Worm (Caenorhabditis elegans) whole organism, L4 larva: ENCODE results near the gene lin-40.

Experiments
- D1046.2 ChIP-seq: fragments of 200-800 bp; sonication (Bioruptor generic); IDR thresholded peaks from 2 replicates; pipeline ENCODE4 v1.3.6; 2022; ENCODE audit warnings: missing genetic modification characterization, missing compliant biosample characterization
- F10B5.3 ChIP-seq: sonication (generic microtip); optimal IDR thresholded peaks from 2 replicates; lab custom pipeline; 2016; ENCODE audit warnings: mild to moderate bottlenecking, missing genetic modification characterization, missing compliant biosample characterization
- F49E8.2 ChIP-seq: sonication (generic microtip); optimal IDR thresholded peaks from 2 replicates; lab custom pipeline; 2016; ENCODE audit warnings: missing compliant biosample characterization, mild to moderate bottlenecking, missing genetic modification characterization, borderline replicate concordance
- R02D3.7 ChIP-seq: fragments of 150-350 bp; sonication (generic microtip); optimal IDR thresholded peaks from 3 replicates; lab custom pipeline; 2014; ENCODE audit warnings: missing biosample characterization, missing genetic modification characterization
- T26A8.4 ChIP-seq: fragments of 200-800 bp; sonication (Bioruptor generic); IDR thresholded peaks from 2 replicates; pipeline ENCODE4 v1.3.6; 2022; ENCODE audit warnings: missing genetic modification characterization, missing compliant biosample characterization
- Y5F2A.4 ChIP-seq: fragments of 200-800 bp; sonication (Bioruptor generic); optimal IDR thresholded peaks from 2 replicates; lab custom pipeline; 2018; ENCODE audit warnings: mild to moderate bottlenecking, missing genetic modification characterization, missing compliant biosample characterization
- Y75B8A.6 ChIP-seq: fragments of 200-800 bp; sonication (Bioruptor generic); IDR thresholded peaks from 2 replicates; pipeline ENCODE4 v1.3.6; 2022; ENCODE audit warnings: missing genetic modification reagents, missing genetic modification characterization, missing compliant biosample characterization
- aha-1 ChIP-seq: fragments of 150-350 bp; peaks from one replicate; lab custom pipeline; 2014; ENCODE audit warnings: missing biosample characterization, missing genetic modification characterization
- aly-2 ChIP-seq: sonication (generic microtip); optimal IDR thresholded peaks from 2 replicates; lab custom pipeline; 2018; ENCODE audit warnings: missing biosample characterization, missing genetic modification characterization
- arid-1 ChIP-seq: fragments of 200-800 bp; sonication (Bioruptor generic); conservative IDR thresholded peaks from 2 replicates; pipeline ENCODE4 v1.3.6; 2022; ENCODE audit warnings: missing genetic modification reagents, missing genetic modification characterization, missing compliant biosample characterization
- ceh-20 ChIP-seq: fragments of 200-800 bp; sonication (Bioruptor generic); IDR thresholded peaks from 2 replicates; pipeline ENCODE4 v1.3.6; 2022; ENCODE audit warnings: missing genetic modification reagents, missing genetic modification characterization, missing compliant biosample characterization
- ceh-28 ChIP-seq: fragments of 150-350 bp; optimal IDR thresholded peaks from 2 replicates; lab custom pipeline; 2014; ENCODE audit warnings: missing biosample characterization, missing genetic modification reagents, missing genetic modification characterization
- ceh-44 ChIP-seq: fragments of 200-800 bp; sonication (Bioruptor generic); IDR thresholded peaks from 2 replicates; pipeline ENCODE4 v1.3.6; 2022; ENCODE audit warnings: missing genetic modification reagents, missing genetic modification characterization, missing compliant biosample characterization
- ceh-82 ChIP-seq: sonication (generic microtip); optimal IDR thresholded peaks from 2 replicates; lab custom pipeline; 2017; ENCODE audit warnings: missing biosample characterization, missing genetic modification characterization
- ces-1 ChIP-seq: fragments of 150-350 bp; sonication (generic microtip); optimal IDR thresholded peaks from 4 replicates; lab custom pipeline; 2014; ENCODE audit warnings: missing biosample characterization, missing genetic modification reagents, missing genetic modification characterization
- daf-12 ChIP-seq: fragments of 150-350 bp; optimal IDR thresholded peaks from 2 replicates; lab custom pipeline; 2014; ENCODE audit warnings: missing biosample characterization, missing genetic modification reagents, missing genetic modification characterization
- daf-16 ChIP-seq, 3 experiments: sonication (generic microtip); optimal IDR thresholded peaks; 2 replicates each; lab custom pipeline; 2016 to 2017; ENCODE audit warnings: missing genetic modification characterization in 3 of 3, missing genetic modification reagents in 3 of 3, mild to moderate bottlenecking in 2 of 3, missing compliant biosample characterization in 2 of 3, missing biosample characterization in 1 of 3, moderate library complexity in 1 of 3
- daf-8 ChIP-seq: fragments of 200-800 bp; sonication (Bioruptor generic); IDR thresholded peaks from 2 replicates; pipeline ENCODE4 v1.3.6; 2022; ENCODE audit warnings: missing genetic modification characterization, missing compliant biosample characterization
- dmd-9 ChIP-seq: fragments of 200-800 bp; sonication (Bioruptor generic); IDR thresholded peaks from 2 replicates; pipeline ENCODE4 v1.3.6; 2022; ENCODE audit warnings: missing genetic modification reagents, missing genetic modification characterization, missing compliant biosample characterization
- dpl-1 ChIP-seq: fragments of 150-350 bp; optimal IDR thresholded peaks from 2 replicates; lab custom pipeline; 2014; ENCODE audit warnings: missing biosample characterization, missing genetic modification reagents, missing genetic modification characterization
- duxl-1 ChIP-seq: sonication (generic microtip); optimal IDR thresholded peaks from 2 replicates; lab custom pipeline; 2016; ENCODE audit warnings: mild to moderate bottlenecking, missing genetic modification characterization, moderate library complexity, missing compliant biosample characterization; ENCODE audit not compliant: poor library complexity
- hif-1 ChIP-seq, 2 experiments: sonication (generic microtip); optimal IDR thresholded peaks; 2 replicates each; lab custom pipeline; 2016 to 2017; ENCODE audit warnings: missing compliant biosample characterization in 2 of 2, missing genetic modification characterization in 2 of 2, missing genetic modification reagents in 2 of 2, missing genotype in 2 of 2, mild to moderate bottlenecking in 1 of 2
- hlh-11 ChIP-seq: fragments of 200-800 bp; sonication (Bioruptor generic); optimal IDR thresholded peaks from 2 replicates; lab custom pipeline; 2018; ENCODE audit warnings: mild to moderate bottlenecking, missing genetic modification characterization, missing compliant biosample characterization
- hlh-30 ChIP-seq: sonication (generic microtip); optimal IDR thresholded peaks from 2 replicates; lab custom pipeline; 2017; ENCODE audit warnings: antibody characterized with exemption, mild to moderate bottlenecking, missing genetic modification characterization, missing compliant biosample characterization; ENCODE audit not compliant: insufficient read depth
- hmg-1.1 ChIP-seq: fragments of 200-800 bp; sonication (Bioruptor generic); IDR thresholded peaks from 2 replicates; pipeline ENCODE4 v1.3.6; 2022; ENCODE audit warnings: missing genetic modification reagents, missing genetic modification characterization, missing compliant biosample characterization
- lin-38 ChIP-seq: fragments of 200-800 bp; sonication (Bioruptor generic); IDR thresholded peaks from 2 replicates; pipeline ENCODE4 v1.3.6; 2022; ENCODE audit warnings: missing genetic modification reagents, missing genetic modification characterization, missing compliant biosample characterization
- lir-3 ChIP-seq: sonication (generic microtip); optimal IDR thresholded peaks from 2 replicates; lab custom pipeline; 2016; ENCODE audit warnings: mild to moderate bottlenecking, missing genetic modification characterization, missing compliant biosample characterization
- lsy-2 ChIP-seq, 2 experiments: fragments of 150-350 bp in 1 of 2; sonication (generic microtip) in 1 of 2; optimal IDR thresholded peaks; 2 replicates each; lab custom pipeline; 2014 to 2017; ENCODE audit warnings: missing biosample characterization in 2 of 2, missing genetic modification characterization in 2 of 2
- madf-5 ChIP-seq, 2 experiments: fragments of 200-800 bp; sonication (Bioruptor generic); IDR thresholded peaks; 2 replicates each; pipeline ENCODE4 v1.3.6; 2022; ENCODE audit warnings: missing compliant biosample characterization in 2 of 2, missing genetic modification characterization in 2 of 2
- madf-9 ChIP-seq: fragments of 200-800 bp; sonication (Bioruptor generic); conservative IDR thresholded peaks from 2 replicates; pipeline ENCODE4 v1.3.6; 2022; ENCODE audit warnings: missing genetic modification reagents, missing genetic modification characterization, missing compliant biosample characterization
- mep-1 ChIP-seq: fragments of 150-350 bp; sonication (generic microtip); optimal IDR thresholded peaks from 3 replicates; lab custom pipeline; 2014; ENCODE audit warnings: missing biosample characterization, missing genetic modification characterization
- mes-2 ChIP-seq: sonication (generic microtip); optimal IDR thresholded peaks from 2 replicates; lab custom pipeline; 2016; ENCODE audit warnings: missing genotype, mild to moderate bottlenecking, missing genetic modification characterization, missing compliant biosample characterization; ENCODE audit not compliant: poor library complexity, severe bottlenecking
- mxl-2 ChIP-seq: fragments of 200-800 bp; sonication (Bioruptor generic); conservative IDR thresholded peaks from 2 replicates; pipeline ENCODE4 v1.3.6; 2022; ENCODE audit warnings: missing genetic modification reagents, missing genetic modification characterization, missing compliant biosample characterization
- nhr-10 ChIP-seq: fragments of 150-350 bp; optimal IDR thresholded peaks from 2 replicates; lab custom pipeline; 2014; ENCODE audit warnings: missing biosample characterization, missing genetic modification characterization
- nhr-102 ChIP-seq: sonication (generic microtip); optimal IDR thresholded peaks from 2 replicates; lab custom pipeline; 2016; ENCODE audit warnings: mild to moderate bottlenecking, missing genetic modification characterization, moderate library complexity, missing compliant biosample characterization
- nhr-237 ChIP-seq: sonication (generic microtip); optimal IDR thresholded peaks from 2 replicates; lab custom pipeline; 2017; ENCODE audit warnings: missing biosample characterization, missing genetic modification characterization
- nhr-28 ChIP-seq: fragments of 150-350 bp; optimal IDR thresholded peaks from 2 replicates; lab custom pipeline; 2014; ENCODE audit warnings: missing biosample characterization, missing genetic modification characterization
- nhr-41 ChIP-seq: fragments of 200-800 bp; sonication (Bioruptor generic); IDR thresholded peaks from 2 replicates; pipeline ENCODE4 v1.3.6; 2022; ENCODE audit warnings: missing genetic modification reagents, missing genetic modification characterization, missing compliant biosample characterization
- nhr-42 ChIP-seq: fragments of 200-800 bp; sonication (Bioruptor generic); IDR thresholded peaks from 2 replicates; pipeline ENCODE4 v1.3.6; 2022; ENCODE audit warnings: missing genetic modification characterization, missing compliant biosample characterization
- nhr-48 ChIP-seq: sonication (generic microtip); optimal IDR thresholded peaks from 2 replicates; lab custom pipeline; 2016; ENCODE audit warnings: mild to moderate bottlenecking, missing genetic modification characterization, missing compliant biosample characterization
- php-3 ChIP-seq: fragments of 200-800 bp; sonication (Bioruptor generic); IDR thresholded peaks from 2 replicates; pipeline ENCODE4 v1.3.6; 2022; ENCODE audit warnings: missing genetic modification reagents, missing genetic modification characterization, missing compliant biosample characterization
- pqm-1 ChIP-seq: sonication (generic microtip); optimal IDR thresholded peaks from 2 replicates; lab custom pipeline; 2017; ENCODE audit warnings: missing biosample characterization, missing genetic modification characterization
- rbr-2 ChIP-seq: sonication (generic microtip); optimal IDR thresholded peaks from 2 replicates; lab custom pipeline; 2016; ENCODE audit warnings: missing genotype, missing genetic modification characterization, missing compliant biosample characterization
- set-16 ChIP-seq: fragments of 200-800 bp; sonication (Bioruptor generic); IDR thresholded peaks from 2 replicates; pipeline ENCODE4 v1.3.6; 2022; ENCODE audit warnings: missing genetic modification reagents, missing genetic modification characterization, missing compliant biosample characterization
- snpc-1.2 ChIP-seq: fragments of 200-800 bp; sonication (Bioruptor generic); IDR thresholded peaks from 2 replicates; pipeline ENCODE4 v1.3.6; 2022; ENCODE audit warnings: missing genetic modification reagents, missing genetic modification characterization, missing compliant biosample characterization
- spr-1 ChIP-seq: sonication (generic microtip); optimal IDR thresholded peaks from 2 replicates; lab custom pipeline; 2016; ENCODE audit warnings: mild to moderate bottlenecking, missing genetic modification characterization, missing compliant biosample characterization
- spr-3 ChIP-seq: fragments of 200-800 bp; sonication (Bioruptor generic); optimal IDR thresholded peaks from 2 replicates; lab custom pipeline; 2018; ENCODE audit warnings: mild to moderate bottlenecking, missing genetic modification characterization, missing compliant biosample characterization
- unc-39 ChIP-seq: sonication (generic microtip); optimal IDR thresholded peaks from 2 replicates; lab custom pipeline; 2017; ENCODE audit warnings: missing biosample characterization, missing genetic modification characterization
- vab-7 ChIP-seq: fragments of 200-800 bp; sonication (Bioruptor generic); IDR thresholded peaks from 2 replicates; pipeline ENCODE4 v1.3.6; 2022; ENCODE audit warnings: missing genetic modification reagents, missing genetic modification characterization, missing compliant biosample characterization
- zag-1 ChIP-seq: fragments of 150-350 bp; optimal IDR thresholded peaks from 2 replicates; lab custom pipeline; 2014; ENCODE audit warnings: missing biosample characterization, missing genetic modification characterization
- zip-11 ChIP-seq: fragments of 200-800 bp; sonication (Bioruptor generic); IDR thresholded peaks from 2 replicates; pipeline ENCODE4 v1.3.6; 2022; ENCODE audit warnings: missing genetic modification characterization, missing compliant biosample characterization
- ztf-11 ChIP-seq: fragments of 150-350 bp; optimal IDR thresholded peaks from 2 replicates; lab custom pipeline; 2014; ENCODE audit warnings: missing biosample characterization, missing genetic modification characterization

Gene lin-40

ce11 chrV:3756887-3757286, 52.1 kb downstream of the lin-40 start, which contains the start of gene gid-7 (continued):
- TF ChIP-seq hlh-30 (tag; lab: Kevin White, UChicago) (peak; percentile 70), mep-1 (tag; lab: Kevin White, UChicago) (peak; percentile 31), ceh-44 (GFP tag; lab: Robert Waterston, UW) (no peak), vab-7 (GFP tag; lab: Robert Waterston, UW) (no peak), aly-2 (tag; lab: Kevin White, UChicago) (no peak), nhr-41 (GFP tag; lab: Robert Waterston, UW) (no peak), arid-1 (GFP tag; lab: Robert Waterston, UW) (no peak; the same call in 1 of the 2 replicates), ceh-82 (no peak), spr-3 (GFP tag; lab: Kevin White, UChicago) (no peak), nhr-10 (tag; lab: Kevin White, UChicago) (no peak), lin-38 (GFP tag; lab: Robert Waterston, UW) (peak; percentile 56), ceh-20 (GFP tag; lab: Robert Waterston, UW) (no peak), madf-5 (GFP tag; IDR thresholded peaks at IDR 0.05; lab: Robert Waterston, UW) (no peak), nhr-48 (tag; lab: Kevin White, UChicago) (no peak), lsy-2 (tag; optimal IDR thresholded peaks at IDR 0.05; lab: Kevin White, UChicago) (peak in 1 of 2 experiments; percentile 54), rbr-2 (tag; lab: Kevin White, UChicago) (no peak), hmg-1.1 (GFP tag; lab: Robert Waterston, UW) (peak; percentile 37; the same call in 1 of the 2 replicates), set-16 (GFP tag; lab: Robert Waterston, UW) (no peak), ceh-28 (no peak), ces-1 (GFP tag; lab: Kevin White, UChicago) (no peak), daf-8 (GFP tag; lab: Robert Waterston, UW) (no peak), pqm-1 (tag; lab: Kevin White, UChicago) (no peak), nhr-42 (GFP tag; lab: Robert Waterston, UW) (no peak), lir-3 (tag; lab: Kevin White, UChicago) (no peak), F49E8.2 (tag; lab: Kevin White, UChicago) (peak; percentile 5), spr-1 (no peak), zip-11 (GFP tag; lab: Robert Waterston, UW) (no peak), Y75B8A.6 (GFP tag; lab: Robert Waterston, UW) (no peak), dmd-9 (GFP tag; lab: Robert Waterston, UW) (no peak), snpc-1.2 (GFP tag; lab: Robert Waterston, UW) (no peak), daf-16 (GFP tag; optimal IDR thresholded peaks at IDR 0.05; lab: Kevin White, UChicago) (no peak), daf-16 (tag; optimal IDR thresholded peaks at IDR 0.05; lab: Kevin White, UChicago) (peak; percentile 24), mes-2 (tag; lab: Kevin White, UChicago) (peak; percentile 65), hif-1 (tag; optimal IDR thresholded peaks at IDR 0.05; lab: Kevin White, UChicago) (no peak), daf-12 (tag; lab: Kevin White, UChicago) (no peak), nhr-102 (tag; lab: Kevin White, UChicago) (no peak), aha-1 (peak; percentile 95), zag-1 (tag; lab: Kevin White, UChicago) (no peak), T26A8.4 (GFP tag; lab: Robert Waterston, UW) (no peak), duxl-1 (tag; lab: Kevin White, UChicago) (no peak), Y5F2A.4 (no peak), mxl-2 (no peak), php-3 (no peak), F10B5.3 (tag; lab: Kevin White, UChicago) (no peak), madf-9 (GFP tag; lab: Robert Waterston, UW) (no peak), nhr-28 (tag; lab: Kevin White, UChicago) (peak; percentile 20), hlh-11 (peak; percentile 67), R02D3.7 (no peak), D1046.2 (GFP tag; lab: Robert Waterston, UW) (no peak), nhr-237 (no peak), dpl-1 (peak; percentile 63), ztf-11 (tag; lab: Kevin White, UChicago) (no peak), unc-39 (tag; lab: Kevin White, UChicago) (no peak)
